Worm (Caenorhabditis elegans) whole organism, L1 larva: ENCODE measurements around the gene B0302.2.

Experiments
- C04F5.9 ChIP-seq: sonication (generic microtip); optimal IDR thresholded peaks from 2 replicates; lab custom pipeline; 2016; ENCODE audit warnings: missing genetic modification characterization, missing compliant biosample characterization
- C16A3.4 ChIP-seq: fragments of 150-350 bp; optimal IDR thresholded peaks from 2 replicates; lab custom pipeline; 2014; ENCODE audit warnings: missing biosample characterization, missing genetic modification characterization
- C34B4.2 ChIP-seq: sonication (generic microtip); optimal IDR thresholded peaks from 2 replicates; lab custom pipeline; 2017; ENCODE audit warnings: mild to moderate bottlenecking, missing genetic modification characterization, missing compliant biosample characterization
- F16B12.6 ChIP-seq: fragments of 150-350 bp; optimal IDR thresholded peaks from 2 replicates; lab custom pipeline; 2014; ENCODE audit warnings: missing biosample characterization, missing genetic modification characterization
- ama-1 ChIP-seq: fragments of 150-350 bp; optimal IDR thresholded peaks from 2 replicates; lab custom pipeline; 2014
- blmp-1 ChIP-seq: fragments of 150-350 bp; optimal IDR thresholded peaks from 2 replicates; lab custom pipeline; 2014; ENCODE audit warnings: missing biosample characterization, missing genetic modification characterization
- ceh-82 ChIP-seq, 3 experiments: fragments of 150-350 bp in 1 of 3; sonication (generic microtip) in 2 of 3; optimal IDR thresholded peaks; 2 replicates each; lab custom pipeline; 2014 to 2017; ENCODE audit warnings: missing biosample characterization in 3 of 3, missing genetic modification characterization in 3 of 3
- ceh-90 ChIP-seq: sonication (generic microtip); optimal IDR thresholded peaks from 2 replicates; lab custom pipeline; 2016; ENCODE audit warnings: missing genetic modification characterization, missing compliant biosample characterization
- dpl-1 ChIP-seq, 3 experiments: fragments of 150-350 bp in 2 of 3; sonication (generic microtip) in 1 of 3; optimal IDR thresholded peaks; 2 replicates each; lab custom pipeline; 2014 to 2017; ENCODE audit warnings: missing biosample characterization in 3 of 3, missing genetic modification characterization in 3 of 3, missing genetic modification reagents in 3 of 3
- dsc-1 ChIP-seq: sonication (generic microtip); optimal IDR thresholded peaks from 2 replicates; lab custom pipeline; 2016; ENCODE audit warnings: mild to moderate bottlenecking, missing genetic modification characterization, missing compliant biosample characterization
- efl-1 ChIP-seq, 4 experiments: fragments of 150-350 bp; optimal IDR thresholded peaks in 3 of 4; peaks in 1 of 4; 1 replicate in 1 of 4; 2 replicates in 3 of 4; lab custom pipeline; 2014; ENCODE audit warnings: missing biosample characterization in 2 of 4, missing genetic modification characterization in 2 of 4, missing genetic modification reagents in 2 of 4
- efl-3 ChIP-seq: fragments of 200-800 bp; sonication (Bioruptor generic); optimal IDR thresholded peaks from 2 replicates; lab custom pipeline; 2018; ENCODE audit warnings: mild to moderate bottlenecking, missing genetic modification characterization, missing compliant biosample characterization
- elt-3 ChIP-seq, 6 experiments: fragments of 150-350 bp in 1 of 6; sonication (generic microtip); optimal IDR thresholded peaks; 2 replicates each; lab custom pipeline; 2017 to 2018; ENCODE audit warnings: missing biosample characterization in 6 of 6, missing genetic modification characterization in 6 of 6, inconsistent platforms in 1 of 6
- fkh-10 ChIP-seq: sonication (generic microtip); optimal IDR thresholded peaks from 2 replicates; lab custom pipeline; 2017; ENCODE audit warnings: missing biosample characterization, missing genetic modification reagents, missing genetic modification characterization
- fkh-4 ChIP-seq: sonication (generic microtip); optimal IDR thresholded peaks from 2 replicates; lab custom pipeline; 2016; ENCODE audit warnings: missing compliant biosample characterization, missing genetic modification characterization, borderline replicate concordance
- hlh-4 ChIP-seq: sonication (generic microtip); optimal IDR thresholded peaks from 2 replicates; lab custom pipeline; 2016; ENCODE audit warnings: mild to moderate bottlenecking, missing genetic modification characterization, missing compliant biosample characterization
- jun-1 ChIP-seq: fragments of 150-350 bp; optimal IDR thresholded peaks from 2 replicates; lab custom pipeline; 2014; ENCODE audit warnings: missing biosample characterization, missing genetic modification reagents, missing genetic modification characterization
- lin-13 ChIP-seq: fragments of 150-350 bp; optimal IDR thresholded peaks from 2 replicates; lab custom pipeline; 2014; ENCODE audit warnings: missing biosample characterization, missing genetic modification reagents, missing genetic modification characterization
- lin-14 ChIP-seq: fragments of 200-800 bp; sonication (Bioruptor generic); optimal IDR thresholded peaks from 2 replicates; lab custom pipeline; 2018; ENCODE audit warnings: mild to moderate bottlenecking, missing genetic modification characterization, moderate library complexity, missing compliant biosample characterization
- lin-35 ChIP-seq, 2 experiments: fragments of 150-350 bp; optimal IDR thresholded peaks; 2 replicates each; lab custom pipeline; 2014; ENCODE audit warnings: missing biosample characterization in 2 of 2, missing genetic modification characterization in 2 of 2, missing genetic modification reagents in 2 of 2
- lir-3 ChIP-seq: sonication (generic microtip); optimal IDR thresholded peaks from 2 replicates; lab custom pipeline; 2016; ENCODE audit warnings: mild to moderate bottlenecking, missing genetic modification characterization, moderate library complexity, missing compliant biosample characterization; ENCODE audit not compliant: poor library complexity
- mdl-1 ChIP-seq, 2 experiments: fragments of 150-350 bp; optimal IDR thresholded peaks; 2 replicates each; lab custom pipeline; 2014 to 2017; ENCODE audit warnings: missing biosample characterization in 2 of 2, missing genetic modification characterization in 2 of 2, inconsistent platforms in 1 of 2
- mef-2 ChIP-seq: fragments of 150-350 bp; optimal IDR thresholded peaks from 2 replicates; lab custom pipeline; 2014; ENCODE audit warnings: missing biosample characterization, missing genetic modification characterization
- nhr-19 ChIP-seq: fragments of 200-800 bp; sonication (Bioruptor generic); conservative IDR thresholded peaks from 2 replicates; pipeline ENCODE4 v1.3.6; 2022; ENCODE audit warnings: missing genetic modification characterization, missing compliant biosample characterization
- nhr-20 ChIP-seq: sonication (generic microtip); optimal IDR thresholded peaks from 2 replicates; lab custom pipeline; 2016; ENCODE audit warnings: mild to moderate bottlenecking, missing genetic modification characterization, missing compliant biosample characterization
- nhr-28 ChIP-seq: fragments of 150-350 bp; optimal IDR thresholded peaks from 2 replicates; lab custom pipeline; 2014; ENCODE audit warnings: missing biosample characterization, missing genetic modification characterization
- nhr-47 ChIP-seq: sonication (generic microtip); optimal IDR thresholded peaks from 2 replicates; lab custom pipeline; 2016; ENCODE audit warnings: mild to moderate bottlenecking, missing genetic modification characterization, moderate library complexity, missing compliant biosample characterization
- nhr-71 ChIP-seq: sonication (generic microtip); optimal IDR thresholded peaks from 2 replicates; lab custom pipeline; 2016; ENCODE audit warnings: mild to moderate bottlenecking, missing genetic modification characterization, moderate library complexity, missing compliant biosample characterization
- nhr-77 ChIP-seq: fragments of 150-350 bp; optimal IDR thresholded peaks from 2 replicates; lab custom pipeline; 2014; ENCODE audit warnings: missing biosample characterization, missing genetic modification characterization
- nhr-84 ChIP-seq: sonication (generic microtip); optimal IDR thresholded peaks from 2 replicates; lab custom pipeline; 2017; ENCODE audit warnings: missing biosample characterization, missing genetic modification characterization
- nhr-85 ChIP-seq: sonication (generic microtip); peaks from one replicate; lab custom pipeline; 2016; ENCODE audit warnings: missing genetic modification characterization, inconsistent platforms, missing compliant biosample characterization
- pag-3 ChIP-seq: sonication (generic microtip); optimal IDR thresholded peaks from 2 replicates; lab custom pipeline; 2017; ENCODE audit warnings: missing genetic modification characterization, mild to moderate bottlenecking, missing compliant biosample characterization, antibody characterized with exemption, borderline replicate concordance; ENCODE audit not compliant: insufficient read depth
- pax-3 ChIP-seq: fragments of 200-800 bp; sonication (Bioruptor generic); optimal IDR thresholded peaks from 2 replicates; lab custom pipeline; 2018; ENCODE audit warnings: mild to moderate bottlenecking, missing genetic modification characterization, moderate library complexity, missing compliant biosample characterization
- pqm-1 ChIP-seq: sonication (generic microtip); optimal IDR thresholded peaks from 3 replicates; lab custom pipeline; 2017; ENCODE audit warnings: missing biosample characterization, missing genetic modification characterization
- rnt-1 ChIP-seq: sonication (generic microtip); optimal IDR thresholded peaks from 2 replicates; lab custom pipeline; 2016; ENCODE audit warnings: mild to moderate bottlenecking, missing genetic modification characterization, moderate library complexity, missing compliant biosample characterization
- skn-1 ChIP-seq: fragments of 150-350 bp; optimal IDR thresholded peaks from 2 replicates; lab custom pipeline; 2014; ENCODE audit warnings: missing biosample characterization, missing genetic modification characterization
- snpc-4 ChIP-seq: fragments of 150-350 bp; optimal IDR thresholded peaks from 2 replicates; lab custom pipeline; 2014; ENCODE audit warnings: missing biosample characterization, missing genetic modification characterization
- snu-23 ChIP-seq: sonication (generic microtip); optimal IDR thresholded peaks from 2 replicates; lab custom pipeline; 2016; ENCODE audit warnings: missing genetic modification characterization, missing compliant biosample characterization
- sox-4 ChIP-seq: sonication (generic microtip); optimal IDR thresholded peaks from 2 replicates; lab custom pipeline; 2016; ENCODE audit warnings: missing genetic modification characterization, missing compliant biosample characterization
- sptf-1 ChIP-seq: fragments of 150-350 bp; optimal IDR thresholded peaks from 2 replicates; lab custom pipeline; 2014; ENCODE audit warnings: missing biosample characterization, missing genetic modification characterization
- sup-37 ChIP-seq: fragments of 200-800 bp; sonication (Bioruptor generic); optimal IDR thresholded peaks from 2 replicates; lab custom pipeline; 2018; ENCODE audit warnings: mild to moderate bottlenecking, missing genetic modification characterization, missing compliant biosample characterization
- tlp-1 ChIP-seq: fragments of 150-350 bp; optimal IDR thresholded peaks from 2 replicates; lab custom pipeline; 2014; ENCODE audit warnings: missing biosample characterization, missing genetic modification characterization
- unc-130 ChIP-seq: fragments of 150-350 bp; optimal IDR thresholded peaks from 2 replicates; lab custom pipeline; 2017; ENCODE audit warnings: missing biosample characterization, missing genetic modification characterization, inconsistent platforms
- unc-30 ChIP-seq: sonication (generic microtip); optimal IDR thresholded peaks from 2 replicates; lab custom pipeline; 2017; ENCODE audit warnings: missing biosample characterization, missing genetic modification characterization
- unc-98 ChIP-seq: fragments of 200-800 bp; sonication (Bioruptor generic); IDR thresholded peaks from 2 replicates; pipeline ENCODE4 v1.3.6; 2022; ENCODE audit warnings: missing genetic modification characterization, missing compliant biosample characterization
- vab-15 ChIP-seq: sonication (generic microtip); optimal IDR thresholded peaks from 2 replicates; lab custom pipeline; 2017; ENCODE audit warnings: missing genotype, mild to moderate bottlenecking, missing genetic modification characterization, missing compliant biosample characterization
- xbp-1 ChIP-seq: sonication (generic microtip); optimal IDR thresholded peaks from 2 replicates; lab custom pipeline; 2016; ENCODE audit warnings: missing genetic modification characterization, missing compliant biosample characterization
- zag-1 ChIP-seq: fragments of 150-350 bp; optimal IDR thresholded peaks from 2 replicates; lab custom pipeline; 2014; ENCODE audit warnings: missing biosample characterization, missing genetic modification characterization
- zip-4 ChIP-seq: fragments of 200-800 bp; sonication (Bioruptor generic); optimal IDR thresholded peaks from 2 replicates; lab custom pipeline; 2018; ENCODE audit warnings: mild to moderate bottlenecking, missing genetic modification characterization, moderate library complexity, missing compliant biosample characterization
- ztf-11 ChIP-seq, 2 experiments: sonication (generic microtip); optimal IDR thresholded peaks; 2 replicates each; lab custom pipeline; 2016 to 2017; ENCODE audit warnings: missing genetic modification characterization in 2 of 2, missing biosample characterization in 1 of 2, missing compliant biosample characterization in 1 of 2
- ztf-4 ChIP-seq: fragments of 150-350 bp; optimal IDR thresholded peaks from 2 replicates; lab custom pipeline; 2014; ENCODE audit warnings: missing biosample characterization, missing genetic modification characterization

The B0302.2 gene

ce11 chrX:17215753-17216152, 37.4 kb downstream of the B0302.2 start:
- TF ChIP-seq pax-3 (no peak), dsc-1 (no peak), ceh-82 (tag; optimal IDR thresholded peaks at IDR 0.05; lab: Kevin White, UChicago) (no peak), efl-1 (optimal IDR thresholded peaks at IDR 0.05; lab: Kevin White, UChicago) (no peak), efl-1 (GFP tag; optimal IDR thresholded peaks at IDR 0.05 in 1 of 2; lab: Kevin White, UChicago) (peak in 1 of 2 experiments; percentile 19)
- TF ChIP-seq, all 84 proteins: peak for 1

- TF ChIP-seq ceh-90 (tag; lab: Kevin White, UChicago) (no peak), tlp-1 (no peak), C16A3.4 (tag; lab: Kevin White, UChicago) (peak; percentile 26), sox-4 (tag; lab: Kevin White, UChicago) (no peak), nhr-20 (peak; percentile 85), pqm-1 (no peak), C04F5.9 (tag; lab: Kevin White, UChicago) (no peak), snu-23 (GFP tag; lab: Kevin White, UChicago) (peak; percentile 65), pax-3 (no peak), sup-37 (GFP tag; lab: Kevin White, UChicago) (no peak), mdl-1 (tag; optimal IDR thresholded peaks at IDR 0.05; lab: Kevin White, UChicago) (peak in 1 of 2 experiments; percentile 60), nhr-71 (tag; lab: Kevin White, UChicago) (peak; percentile 79), lin-14 (peak; percentile 81), blmp-1 (tag; lab: Kevin White, UChicago) (peak; percentile 50), fkh-10 (GFP tag; lab: Kevin White, UChicago) (no peak), unc-98 (GFP tag; lab: Robert Waterston, UW) (no peak), snpc-4 (tag; lab: Kevin White, UChicago) (no peak), fkh-4 (tag; lab: Kevin White, UChicago) (no peak), lin-35 (GFP tag; optimal IDR thresholded peaks at IDR 0.05; lab: Kevin White, UChicago) (peak in 1 of 2 experiments; percentile 3), nhr-19 (GFP tag; lab: Robert Waterston, UW) (peak; percentile 64), ztf-4 (tag; lab: Kevin White, UChicago) (peak; percentile 34), lin-13 (peak; percentile 11), F16B12.6 (tag; lab: Kevin White, UChicago) (no peak), unc-30 (tag; lab: Kevin White, UChicago) (no peak), hlh-4 (no peak), dsc-1 (no peak), C34B4.2 (no peak), elt-3 (tag; optimal IDR thresholded peaks at IDR 0.05; lab: Kevin White, UChicago) (peak in 5 of 6 experiments; percentile 33 to 74 (median 64)), rnt-1 (peak; percentile 58), nhr-28 (tag; lab: Kevin White, UChicago) (no peak), zip-4 (GFP tag; lab: Kevin White, UChicago) (no peak), jun-1 (tag; lab: Kevin White, UChicago) (no peak), zag-1 (tag; lab: Kevin White, UChicago) (no peak), unc-130 (tag; lab: Kevin White, UChicago) (no peak), nhr-84 (tag; lab: Kevin White, UChicago) (no peak), nhr-77 (tag; lab: Kevin White, UChicago) (no peak), sptf-1 (no peak), efl-1 (optimal IDR thresholded peaks at IDR 0.05; lab: Kevin White, UChicago) (no peak), efl-1 (GFP tag; optimal IDR thresholded peaks at IDR 0.05 in 1 of 2; lab: Kevin White, UChicago) (no peak), ama-1 (no peak), nhr-85 (tag; lab: Kevin White, UChicago) (peak; percentile 75), nhr-47 (tag; lab: Kevin White, UChicago) (no peak), efl-3 (no peak), xbp-1 (tag; lab: Kevin White, UChicago) (peak; percentile 89), ztf-11 (tag; optimal IDR thresholded peaks at IDR 0.05; lab: Kevin White, UChicago) (no peak), dpl-1 (GFP tag; optimal IDR thresholded peaks at IDR 0.05; lab: Kevin White, UChicago) (no peak), pag-3 (no peak), vab-15 (no peak), skn-1 (tag; lab: Kevin White, UChicago) (no peak), mef-2 (no peak), lir-3 (tag; lab: Kevin White, UChicago) (peak; percentile 28)
Observed at ce11 chrX:17216178-17216577, 37.8 kb downstream of the B0302.2 start.
